Fruit fly (Drosophila melanogaster): ENCODE results near the gene CG3631.

CG3631 gene

DNA sequence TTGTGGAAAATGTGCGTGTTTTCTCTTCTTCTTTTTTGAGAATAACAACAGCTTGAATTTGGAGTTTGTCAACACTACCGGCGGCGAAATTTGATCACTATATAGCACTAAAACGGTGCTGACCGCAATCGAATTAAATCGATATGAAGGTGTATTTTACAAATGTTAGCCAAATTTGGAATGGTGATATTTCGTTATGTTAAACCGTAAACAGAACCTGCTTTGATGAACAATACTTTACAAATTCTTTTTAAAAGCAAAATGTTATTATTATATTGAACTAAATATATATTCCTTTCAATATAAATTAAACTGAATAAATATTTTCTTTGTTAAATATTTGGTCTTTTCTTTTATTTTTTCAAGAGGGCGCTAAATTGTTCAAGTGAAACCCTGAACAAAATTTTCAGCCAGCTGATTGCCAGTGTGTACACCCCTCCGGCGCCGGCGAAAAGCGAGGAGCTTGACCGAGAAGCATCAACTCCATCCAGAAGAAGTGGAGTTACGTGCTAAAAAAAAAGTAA, 6.8 kb downstream of the CG3631 start, which contains the start of the genes Rrp6, CG33331 and CG33332 (continued):
- TF ChIP-seq CG32772 (GFP tag; IDR thresholded peaks at IDR 0.05) (peak; percentile 47), ash1 (GFP tag; optimal IDR thresholded peaks at IDR 0.05) (no peak), twi (tag; optimal IDR thresholded peaks at IDR 0.05) (peak; percentile 61), chm (GFP tag; IDR thresholded peaks at IDR 0.05) (peak; percentile 32; the same call in 1 of the 2 replicates), CG8765 (GFP tag; IDR thresholded peaks at IDR 0.05) (no peak), so (GFP tag; IDR thresholded peaks at IDR 0.05) (peak; percentile 69; the same call in 2 of the 3 replicates), Deaf1 (tag; optimal IDR thresholded peaks at IDR 0.05) (no peak), H15 (GFP tag; IDR thresholded peaks at IDR 0.05) (peak; percentile 5; the same call in 1 of the 3 replicates), CG16863 (GFP tag; optimal IDR thresholded peaks at IDR 0.05) (no peak), CG30403 (GFP tag; optimal IDR thresholded peaks at IDR 0.05) (peak; percentile 86), wek (GFP tag; optimal IDR thresholded peaks at IDR 0.05) (no peak), Ravus (GFP tag; IDR thresholded peaks at IDR 0.05) (no peak), D (optimal IDR thresholded peaks at IDR 0.05) (no peak), D (GFP tag; optimal IDR thresholded peaks at IDR 0.05) (no peak), CG14710 (tag; optimal IDR thresholded peaks at IDR 0.05) (peak; percentile 99), usp (GFP tag; optimal IDR thresholded peaks at IDR 0.05) (no peak), HLH3B (GFP tag; IDR thresholded peaks at IDR 0.05) (peak; percentile 40; the same call in 1 of the 2 replicates), CG6791 (GFP tag; IDR thresholded peaks at IDR 0.05; ENCODE audit: partially characterized antibody) (peak; percentile 71), Atf-2 (GFP tag; optimal IDR thresholded peaks at IDR 0.05) (peak; percentile 35), br (optimal IDR thresholded peaks at IDR 0.05) (no peak), CG4424 (GFP tag; optimal IDR thresholded peaks at IDR 0.05) (peak; percentile 61), gfzf (GFP tag; optimal IDR thresholded peaks at IDR 0.05) (peak; percentile 17), salm (tag; optimal IDR thresholded peaks at IDR 0.05) (no peak), CG13624 (GFP tag; optimal IDR thresholded peaks at IDR 0.05) (peak; percentile 51), mirr (GFP tag; optimal IDR thresholded peaks at IDR 0.05) (peak; percentile 20), Rfx (GFP tag; IDR thresholded peaks at IDR 0.05) (peak; percentile 80), CG18262 (tag; optimal IDR thresholded peaks at IDR 0.05) (peak; percentile 73), CG10147 (GFP tag; optimal IDR thresholded peaks at IDR 0.05) (peak; percentile 63), CG16779 (GFP tag; IDR thresholded peaks at IDR 0.05) (0 out of 2 replicates have a peak, but pooled peaks have one; percentile 21), Lhr (GFP tag; optimal IDR thresholded peaks at IDR 0.05) (peak; percentile 12), CG33213 (GFP tag; optimal IDR thresholded peaks at IDR 0.05) (peak; percentile 49), CG7556 (GFP tag; optimal IDR thresholded peaks at IDR 0.05) (peak; percentile 68), kni (GFP tag; optimal IDR thresholded peaks at IDR 0.05) (no peak), dm (GFP tag; optimal IDR thresholded peaks at IDR 0.05) (peak; percentile 84), CG33557 (GFP tag; optimal IDR thresholded peaks at IDR 0.05) (peak; percentile 45), Spps (tag; optimal IDR thresholded peaks at IDR 0.05) (no peak), CG12769 (tag; optimal IDR thresholded peaks at IDR 0.05) (no peak), sug (tag; optimal IDR thresholded peaks at IDR 0.05) (peak; percentile 80), Optix (GFP tag; IDR thresholded peaks at IDR 0.05) (no peak), CG10959 (GFP tag; IDR thresholded peaks at IDR 0.05) (no peak), Hr39 (optimal IDR thresholded peaks at IDR 0.05) (no peak), CG1603 (tag; optimal IDR thresholded peaks at IDR 0.05) (peak; percentile 69), Dek (tag; optimal IDR thresholded peaks at IDR 0.05) (peak; percentile 78), E2f1 (GFP tag; IDR thresholded peaks at IDR 0.05) (peak; percentile 44; the same call in 1 of the 2 replicates), p53 (GFP tag; optimal IDR thresholded peaks at IDR 0.05) (peak; percentile 7), unc-4 (GFP tag; IDR thresholded peaks at IDR 0.05; ENCODE audit: partially characterized antibody) (peak; percentile 49), lab (GFP tag; optimal IDR thresholded peaks at IDR 0.05) (peak; percentile 83), insv (GFP tag; optimal IDR thresholded peaks at IDR 0.05) (peak in 1 of 2 experiments; percentile 28), CG17385 (GFP tag; optimal IDR thresholded peaks at IDR 0.05) (peak; percentile 98), CG11085 (GFP tag; IDR thresholded peaks at IDR 0.05) (peak; percentile 61), bbx (GFP tag; IDR thresholded peaks at IDR 0.05; ENCODE audit: partially characterized antibody) (peak; percentile 63)
